Worm (Caenorhabditis elegans): ENCODE measurements around the gene dpm-3.

Gene dpm-3

DNA sequence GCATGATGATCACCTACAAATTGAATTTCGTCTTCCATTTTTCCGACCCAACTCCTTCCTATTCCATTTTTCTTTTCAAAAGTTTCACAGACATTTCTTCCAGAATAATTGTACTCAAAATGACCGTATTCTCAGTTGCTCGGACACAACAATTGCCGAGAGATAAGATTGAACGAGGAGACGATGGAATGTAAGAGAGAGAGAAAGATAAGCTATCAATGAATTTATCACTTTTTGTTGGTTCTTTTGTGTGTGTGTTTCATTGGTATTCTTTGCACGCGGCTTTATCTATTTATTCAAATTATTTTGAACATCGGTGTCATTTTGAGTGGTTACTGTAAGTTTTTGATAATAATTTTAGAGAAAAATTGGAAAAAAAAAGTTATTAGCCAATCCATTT is 29.1 kb downstream of the dpm-3 start, which contains the start of gene ugt-65:
TSS of gene ugt-65 (plus strand) at position 229 of the 400 bp plus-strand sequence.
- TF ChIP-seq dao-5 (tag; optimal IDR thresholded peaks at IDR 0.05): no peak
- TF ChIP-seq him-1 (tag; optimal IDR thresholded peaks at IDR 0.05): no peak
- no peak for TF ChIP-seq W03F9.2 (tag; optimal IDR thresholded peaks at IDR 0.05)

DNA sequence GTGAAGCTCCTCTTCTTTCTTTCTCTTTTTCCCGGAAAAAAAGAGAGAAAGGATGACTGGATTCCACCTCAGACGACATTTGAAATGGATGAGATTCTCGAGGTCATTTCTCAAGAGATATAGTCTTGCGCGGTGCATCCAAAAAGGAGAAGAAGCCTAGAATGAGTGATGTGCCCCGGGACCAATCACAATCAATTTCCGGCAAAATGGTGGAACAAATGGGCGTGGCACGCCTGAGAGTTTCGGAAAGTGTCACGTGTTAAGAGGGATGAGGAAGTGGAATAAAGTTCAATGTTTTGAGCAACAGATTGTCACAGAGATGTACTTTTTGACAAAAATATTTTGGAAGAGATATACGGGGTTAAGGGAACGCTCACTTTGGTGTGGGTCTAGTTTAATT is 34.2 kb downstream of the dpm-3 start:
- no peak for TF ChIP-seq him-1 (tag; optimal IDR thresholded peaks at IDR 0.05)
- no peak for TF ChIP-seq dao-5 (tag; optimal IDR thresholded peaks at IDR 0.05)
- no peak for TF ChIP-seq W03F9.2 (tag; optimal IDR thresholded peaks at IDR 0.05)

DNA sequence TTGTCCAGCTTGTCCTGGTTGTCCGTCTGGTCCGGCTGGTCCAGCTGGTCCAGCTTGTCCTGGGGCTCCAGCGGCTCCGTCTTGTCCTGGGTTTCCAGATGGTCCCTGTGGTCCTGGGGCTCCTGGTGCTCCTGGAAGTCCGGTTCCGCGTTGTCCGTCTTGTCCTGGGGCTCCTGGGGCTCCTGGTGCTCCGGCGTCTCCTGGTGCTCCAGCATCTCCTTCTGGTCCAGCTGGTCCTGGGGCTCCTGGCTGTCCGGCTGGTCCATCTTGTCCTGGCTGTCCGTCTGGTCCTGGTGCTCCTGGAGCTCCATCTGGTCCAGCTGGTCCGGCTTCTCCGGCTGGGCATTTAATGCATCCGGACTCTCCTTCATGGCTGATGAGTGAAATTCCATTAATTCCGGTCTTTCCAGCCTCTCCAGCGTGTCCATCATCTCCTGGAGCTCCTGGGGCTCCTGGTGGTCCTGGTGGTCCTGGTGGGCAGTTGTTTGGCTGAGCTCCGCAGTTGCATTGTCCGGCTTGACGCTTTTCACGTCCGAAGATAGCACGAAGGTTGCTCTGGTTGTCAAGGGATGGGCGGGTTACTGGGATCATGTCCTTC is 36.4 kb downstream of the dpm-3 start:
- no peak for TF ChIP-seq dao-5 (tag; optimal IDR thresholded peaks at IDR 0.05)
- no peak for TF ChIP-seq W03F9.2 (tag; optimal IDR thresholded peaks at IDR 0.05)
- no peak for TF ChIP-seq him-1 (tag; optimal IDR thresholded peaks at IDR 0.05)

DNA sequence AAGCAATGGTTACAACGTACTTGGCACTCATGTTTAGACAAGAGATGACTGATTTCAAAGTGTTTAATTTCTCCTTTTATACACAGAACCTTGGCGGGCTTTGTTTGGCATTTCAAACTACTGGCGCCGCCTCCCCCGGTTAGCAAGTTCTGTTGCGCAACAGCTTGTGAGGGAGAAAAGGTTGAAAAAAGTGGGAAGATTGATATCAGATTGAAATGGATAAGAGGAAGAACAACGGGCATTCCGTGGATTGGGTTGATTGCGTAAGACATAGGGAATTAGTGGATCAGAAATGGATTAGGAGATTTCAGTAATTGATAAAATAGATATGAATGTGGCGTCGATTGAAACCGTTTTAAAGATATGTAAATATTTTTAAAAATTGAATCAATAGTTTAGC is 37.1 kb downstream of the dpm-3 start, which contains the start of gene col-130:
TSS of gene col-130 (minus strand) at position 50 of the 400 bp plus-strand sequence.
- TF ChIP-seq dao-5 (tag; optimal IDR thresholded peaks at IDR 0.05) (no peak), him-1 (tag; optimal IDR thresholded peaks at IDR 0.05) (no peak), W03F9.2 (tag; optimal IDR thresholded peaks at IDR 0.05) (no peak)

DNA sequence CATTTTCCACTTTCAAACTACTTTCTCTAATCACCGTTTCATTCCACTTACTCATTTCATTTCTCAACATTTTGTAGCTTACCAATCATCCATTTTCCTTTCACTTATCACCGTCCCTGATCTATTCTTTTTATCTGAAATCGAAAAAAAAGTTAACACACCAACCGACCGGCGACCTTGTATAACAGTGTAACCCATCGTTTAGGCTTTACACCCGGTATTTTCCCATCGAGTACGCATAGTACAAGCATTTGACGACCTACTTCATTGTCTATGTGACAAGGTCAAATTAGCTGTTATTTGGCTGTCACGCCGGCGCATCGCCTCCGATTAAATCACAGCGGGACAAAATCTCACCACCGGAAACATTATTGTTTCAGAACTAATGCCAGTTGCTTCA is 38.1 kb downstream of the dpm-3 start:
- TF ChIP-seq W03F9.2 (tag; optimal IDR thresholded peaks at IDR 0.05) (no peak), him-1 (tag; optimal IDR thresholded peaks at IDR 0.05) (no peak), dao-5 (tag; optimal IDR thresholded peaks at IDR 0.05) (no peak)

DNA sequence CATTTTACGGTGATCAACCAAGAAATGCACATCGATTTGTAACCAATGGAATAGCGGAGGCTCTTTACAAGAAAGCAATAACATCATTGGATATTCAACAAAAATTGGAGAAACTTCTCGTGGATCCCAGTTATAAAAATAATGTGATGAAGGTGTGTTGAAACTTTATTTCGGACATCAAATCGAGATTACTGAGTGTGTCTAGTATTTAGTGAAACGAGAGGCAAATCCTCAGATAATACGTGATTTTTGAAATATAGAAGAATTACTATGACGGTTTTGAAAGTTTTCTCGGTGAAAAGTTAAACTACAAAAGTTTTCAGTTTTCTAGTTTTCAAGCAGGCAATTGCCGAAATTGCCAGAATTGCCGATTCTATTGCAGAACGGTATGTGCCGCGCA is 40.4 kb downstream of the dpm-3 start:
- TF ChIP-seq W03F9.2 (tag; optimal IDR thresholded peaks at IDR 0.05) (no peak), him-1 (tag; optimal IDR thresholded peaks at IDR 0.05) (no peak), dao-5 (tag; optimal IDR thresholded peaks at IDR 0.05) (no peak)

DNA sequence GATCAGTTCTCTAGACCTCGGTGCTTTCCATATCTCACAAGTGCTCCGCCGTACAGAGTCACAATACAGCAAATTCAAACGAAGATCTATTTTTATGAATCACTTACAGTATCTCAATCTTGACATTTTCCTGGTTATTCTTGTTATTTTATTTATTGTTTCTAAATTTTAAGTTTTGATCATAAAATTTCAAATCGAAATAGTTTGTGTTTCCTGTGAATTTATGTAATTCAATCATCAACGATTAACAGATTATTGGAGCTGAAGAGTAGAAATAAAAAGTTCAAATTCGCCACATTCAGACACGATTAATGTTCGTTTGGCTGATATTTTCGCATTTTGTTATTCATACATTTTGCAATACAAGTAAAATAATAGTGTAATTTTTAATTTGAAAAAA is 41.0 kb downstream of the dpm-3 start, which contains the start of gene clec-184:
TSS of gene clec-184 (plus strand) at position 301 of the 400 bp plus-strand sequence.
- no peak for TF ChIP-seq dao-5 (tag; optimal IDR thresholded peaks at IDR 0.05)
- no peak for TF ChIP-seq him-1 (tag; optimal IDR thresholded peaks at IDR 0.05)
- TF ChIP-seq W03F9.2 (tag; optimal IDR thresholded peaks at IDR 0.05): no peak

DNA sequence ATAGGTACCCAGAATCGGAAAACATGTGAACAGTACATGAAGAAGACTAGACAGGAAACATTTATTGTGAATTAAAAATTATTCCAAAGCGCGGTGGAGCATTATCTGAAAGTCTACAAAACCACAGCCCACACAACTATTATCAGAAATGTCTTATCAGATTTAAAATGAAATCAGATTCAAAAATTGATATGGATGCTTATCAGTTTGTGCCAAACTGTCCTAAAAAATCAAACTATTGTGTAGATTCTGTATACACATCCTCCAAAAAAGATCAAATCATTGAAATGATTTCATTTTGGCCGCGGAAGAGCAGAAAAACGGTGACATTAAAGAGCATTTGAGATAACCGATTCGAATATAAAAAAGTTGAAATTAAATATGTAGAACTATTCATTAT is 44.1 kb downstream of the dpm-3 start, which contains the start of gene irg-4:
TSS of gene irg-4 (plus strand) at position 392 of the 400 bp plus-strand sequence.
- TF ChIP-seq dao-5 (tag; optimal IDR thresholded peaks at IDR 0.05) (no peak), W03F9.2 (tag; optimal IDR thresholded peaks at IDR 0.05) (no peak), him-1 (tag; optimal IDR thresholded peaks at IDR 0.05) (no peak)

DNA sequence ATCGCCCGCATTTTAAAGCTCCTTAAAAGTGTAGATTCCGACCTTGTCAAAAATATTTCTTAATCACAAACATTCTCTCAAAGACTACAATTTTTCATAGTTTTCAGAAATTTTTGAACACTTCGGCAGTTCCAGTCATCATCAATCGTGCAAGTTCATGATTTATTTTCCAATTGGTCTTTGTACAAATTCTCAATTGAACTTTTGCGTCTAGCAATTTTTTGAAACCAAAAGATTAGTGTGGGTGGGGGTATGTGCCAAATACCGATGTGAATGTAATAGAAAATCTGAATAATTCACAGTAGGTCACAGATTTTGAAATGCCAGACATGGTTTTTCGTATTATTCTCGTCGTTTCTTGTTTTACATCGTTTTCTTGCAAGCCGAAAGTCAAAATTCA is 47.0 kb downstream of the dpm-3 start, which contains the start of gene clec-185:
TSS of gene clec-185 (plus strand) at position 301 of the 400 bp plus-strand sequence.
- TF ChIP-seq W03F9.2 (tag; optimal IDR thresholded peaks at IDR 0.05) (no peak), dao-5 (tag; optimal IDR thresholded peaks at IDR 0.05) (no peak), him-1 (tag; optimal IDR thresholded peaks at IDR 0.05) (no peak)

DNA sequence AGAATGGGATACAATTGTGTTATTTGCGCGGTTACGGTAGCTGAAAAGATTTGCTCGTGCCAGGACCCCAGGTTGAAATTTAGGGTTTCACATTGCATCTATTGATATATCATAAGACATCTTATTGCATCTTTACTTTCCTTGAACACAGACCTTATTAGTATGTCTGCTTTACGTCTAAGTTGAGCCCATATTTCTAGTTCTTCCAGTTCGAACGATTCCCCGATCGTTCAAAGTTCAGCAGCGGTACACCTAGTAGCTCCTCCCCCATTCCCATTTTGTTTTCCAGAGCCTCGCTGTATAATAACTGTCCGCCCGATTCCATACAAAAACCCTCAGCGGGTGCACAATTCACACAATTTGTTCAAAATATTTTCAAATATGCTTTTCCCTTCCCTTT is 50.3 kb downstream of the dpm-3 start, which contains the start of gene C25G4.17:
TSS of gene C25G4.17 (plus strand) at position 301 of the 400 bp plus-strand sequence.
- no peak for TF ChIP-seq W03F9.2 (tag; optimal IDR thresholded peaks at IDR 0.05)
- no peak for TF ChIP-seq him-1 (tag; optimal IDR thresholded peaks at IDR 0.05)
- TF ChIP-seq dao-5 (tag; optimal IDR thresholded peaks at IDR 0.05): no peak

All from whole organism, L4/young adult.